Worm (Caenorhabditis elegans) whole organism, L4/young adult: ENCODE results near the gene Y5H2B.3.

ENCODE experiments used
- dao-5 ChIP-seq: sonication (generic microtip); optimal IDR thresholded peaks from 2 replicates; lab custom pipeline; 2016; ENCODE audit warnings: missing genotype, missing genetic modification characterization, moderate library complexity, missing compliant biosample characterization
- him-1 ChIP-seq: sonication (generic microtip); optimal IDR thresholded peaks from 2 replicates; lab custom pipeline; 2016; ENCODE audit warnings: missing genotype, missing genetic modification reagents, missing genetic modification characterization, missing compliant biosample characterization

ce11 chrV:2225130-2225529 lies 37.0 kb downstream of the Y5H2B.3 start, which contains the start of gene nhr-103:
- TF ChIP-seq dao-5 (tag; lab: Kevin White, UChicago) = no peak
- TF ChIP-seq him-1 = no peak
